Worm (Caenorhabditis elegans): Measurements from ENCODE around the gene gpa-4.

gpa-4 gene

DNA sequence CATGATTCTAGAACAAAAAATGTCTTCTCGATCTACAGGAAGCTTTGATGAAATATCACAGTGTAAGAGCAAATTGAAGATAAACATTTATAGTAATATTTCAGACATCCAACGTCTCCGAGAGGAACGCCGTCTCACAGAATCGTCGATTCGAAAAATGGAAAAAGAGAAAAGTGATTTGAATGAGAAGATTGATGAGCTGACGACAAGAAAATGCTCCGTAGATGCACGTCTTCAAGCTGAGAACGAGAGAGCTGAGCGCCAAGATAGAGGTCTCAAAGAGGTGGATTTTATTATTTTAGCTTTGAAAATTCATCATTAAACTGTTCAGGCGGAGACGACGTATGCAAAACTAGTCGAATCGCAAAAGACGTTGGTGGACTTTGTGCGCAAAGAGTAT lies 13.4 kb upstream of the gpa-4 start, which contains the start of gene ssna-1:
Gene ssna-1, plus strand, starts transcription at position 12 of the 400 bp plus-strand sequence.
- TF ChIP-seq mec-3 (tag; optimal IDR thresholded peaks at IDR 0.05; ENCODE audit: borderline replicate concordance) (no peak), fkh-10 (GFP tag; optimal IDR thresholded peaks at IDR 0.05) (no peak), pha-2 (tag; optimal IDR thresholded peaks at IDR 0.05) (no peak), T23F11.4 (GFP tag; optimal IDR thresholded peaks at IDR 0.05) (no peak), pha-4 (tag; optimal IDR thresholded peaks at IDR 0.05) (no peak), dve-1 (tag; optimal IDR thresholded peaks at IDR 0.05) (no peak), ceh-18 (tag; optimal IDR thresholded peaks at IDR 0.05) (no peak), nfya-1 (tag; optimal IDR thresholded peaks at IDR 0.05) (no peak)

DNA sequence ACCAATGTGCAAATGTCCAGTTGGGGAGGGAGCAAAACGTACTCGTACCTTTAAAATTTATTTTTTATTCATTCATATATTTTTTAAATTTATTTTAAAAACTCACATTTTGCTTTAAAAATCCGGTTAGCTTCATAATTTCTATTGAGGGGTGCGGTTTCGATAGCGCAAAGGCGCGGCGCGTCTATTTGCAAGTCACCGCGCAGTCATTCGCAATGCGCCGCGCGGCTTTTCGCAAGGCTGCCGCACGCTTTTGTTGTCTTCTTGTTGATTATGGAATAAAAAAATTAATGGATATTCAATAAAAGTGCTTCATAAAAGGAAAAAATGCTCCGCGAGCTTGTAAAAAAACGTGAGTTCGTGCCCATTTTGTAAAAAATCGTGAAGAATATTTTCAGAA lies 11.2 kb upstream of the gpa-4 start, which contains the start of the genes ears-2 and uncp-18:
Gene ears-2, minus strand, starts transcription at position 190 of the 400 bp plus-strand sequence.
Gene uncp-18, plus strand, starts transcription at position 282 of the 400 bp plus-strand sequence.
- TF ChIP-seq unc-42 (tag; optimal IDR thresholded peaks at IDR 0.05) (peak; percentile 93), elt-4 (tag; optimal IDR thresholded peaks at IDR 0.05) (peak; percentile 60), hlh-13 (GFP tag; optimal IDR thresholded peaks at IDR 0.05) (peak; percentile 97), pros-1 (tag; optimal IDR thresholded peaks at IDR 0.05) (no peak), ceh-24 (tag; optimal IDR thresholded peaks at IDR 0.05) (peak; percentile 95), fkh-6 (tag; optimal IDR thresholded peaks at IDR 0.05) (peak; percentile 90), ceh-48 (tag; optimal IDR thresholded peaks at IDR 0.05) (peak; percentile 99), ceh-31 (tag; optimal IDR thresholded peaks at IDR 0.05) (peak; percentile 100), sdc-2 (tag; optimal IDR thresholded peaks at IDR 0.05) (peak; percentile 84), syd-9 (tag; optimal IDR thresholded peaks at IDR 0.05) (peak; percentile 93), elt-2 (tag; optimal IDR thresholded peaks at IDR 0.05) (peak; percentile 100), tbx-7 (tag; optimal IDR thresholded peaks at IDR 0.05) (peak; percentile 86), ceh-22 (tag; optimal IDR thresholded peaks at IDR 0.05) (peak; percentile 69), unc-86 (tag; optimal IDR thresholded peaks at IDR 0.05) (peak; percentile 99), nhr-232 (tag; optimal IDR thresholded peaks at IDR 0.05) (peak; percentile 83), che-1 (tag; optimal IDR thresholded peaks at IDR 0.05) (peak; percentile 92), hlh-30 (tag; optimal IDR thresholded peaks at IDR 0.05; ENCODE audit: insufficient read depth) (peak; percentile 39), npax-4 (tag; optimal IDR thresholded peaks at IDR 0.05) (peak; percentile 96), pha-4 (tag; optimal IDR thresholded peaks at IDR 0.05) (no peak), ceh-19 (GFP tag; optimal IDR thresholded peaks at IDR 0.05) (peak; percentile 98), ztf-16 (tag; optimal IDR thresholded peaks at IDR 0.05) (peak; percentile 99), ttx-3 (tag; optimal IDR thresholded peaks at IDR 0.05) (peak; percentile 98), pha-2 (tag; optimal IDR thresholded peaks at IDR 0.05) (peak; percentile 96), eyg-1 (tag; optimal IDR thresholded peaks at IDR 0.05) (peak; percentile 98), nfya-1 (tag; optimal IDR thresholded peaks at IDR 0.05) (peak; percentile 93), lim-6 (tag; optimal IDR thresholded peaks at IDR 0.05) (peak; percentile 99), tbx-2 (tag; optimal IDR thresholded peaks at IDR 0.05) (peak; percentile 100), T23F11.4 (GFP tag; optimal IDR thresholded peaks at IDR 0.05) (peak; percentile 95), pax-1 (tag; optimal IDR thresholded peaks at IDR 0.05) (peak; percentile 58), K02D7.2 (tag; optimal IDR thresholded peaks at IDR 0.05) (peak; percentile 98), C38D4.7 (GFP tag; optimal IDR thresholded peaks at IDR 0.05) (peak; percentile 95), pat-9 (tag; optimal IDR thresholded peaks at IDR 0.05) (peak; percentile 99), gmeb-2 (tag; optimal IDR thresholded peaks at IDR 0.05) (peak; percentile 97), ama-1 (optimal IDR thresholded peaks at IDR 0.05) (no peak), odd-2 (tag; optimal IDR thresholded peaks at IDR 0.05) (peak; percentile 88), rnt-1 (tag; optimal IDR thresholded peaks at IDR 0.05) (peak; percentile 99), dve-1 (tag; optimal IDR thresholded peaks at IDR 0.05) (peak; percentile 58), fax-1 (tag; optimal IDR thresholded peaks at IDR 0.05) (peak; percentile 99), ceh-45 (GFP tag; IDR thresholded peaks at IDR 0.05) (peak; percentile 98), nhr-11 (tag; optimal IDR thresholded peaks at IDR 0.05) (peak; percentile 2), ceh-2 (tag; optimal IDR thresholded peaks at IDR 0.05) (peak; percentile 99), Y22D7AL.16 (tag; optimal IDR thresholded peaks at IDR 0.05) (peak; percentile 97), ets-4 (tag; optimal IDR thresholded peaks at IDR 0.05) (peak; percentile 98), hlh-6 (tag; optimal IDR thresholded peaks at IDR 0.05) (peak; percentile 92), C08G9.2 (tag; optimal IDR thresholded peaks at IDR 0.05) (peak; percentile 97), ref-2 (tag; optimal IDR thresholded peaks at IDR 0.05) (peak; percentile 99), pag-3 (tag; optimal IDR thresholded peaks at IDR 0.05; ENCODE audit: borderline replicate concordance) (peak; percentile 95), ceh-14 (tag; optimal IDR thresholded peaks at IDR 0.05) (peak; percentile 99)

Measured in whole organism, late embryonic.